In the genomic region with DNA sequence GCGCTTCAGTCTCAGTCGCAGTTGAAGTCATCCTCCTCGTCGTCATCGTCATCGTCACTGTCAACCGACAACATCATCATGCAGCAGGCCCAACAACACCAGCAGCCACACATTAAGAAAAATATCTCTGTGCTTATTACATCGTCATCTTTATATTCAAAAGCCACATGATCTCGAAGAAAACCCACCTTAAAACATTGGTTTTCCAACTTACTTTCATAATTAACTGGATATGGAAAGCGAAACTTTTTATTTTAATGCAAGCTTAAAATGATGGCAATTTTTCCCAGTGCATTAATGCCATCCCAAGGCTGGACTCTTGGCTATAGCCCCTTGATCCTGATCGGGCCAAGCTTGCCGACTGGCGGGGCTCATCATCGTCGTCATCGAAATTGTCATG, we compare ENCODE assay signal across 4 fruit fly cellular contexts.
TF ChIP-seq lines count a peak whose summit lies in the region.

No protein-coding gene starts in this region.

- no peak for TF ChIP-seq CTCF in whole organism, embryonic (GFP tag; optimal IDR thresholded peaks at IDR 0.05; lab: Kevin White, UChicago)

TF ChIP-seq in whole organism, embryonic, 481 proteins besides CTCF, POLR2A, EP300 and RAD21 (continues in another document):
- TF ChIP-seq pfk (GFP tag; optimal IDR thresholded peaks at IDR 0.05; lab: Kevin White, UChicago) (no peak), sens (GFP tag; lab: Kevin White, UChicago) (peak; percentile 14), CG6254 (GFP tag; optimal IDR thresholded peaks at IDR 0.05; lab: Kevin White, UChicago) (peak; percentile 15), ase (GFP tag; IDR thresholded peaks at IDR 0.05; lab: Robert Waterston, UW) (no peak), toy (GFP tag; IDR thresholded peaks at IDR 0.05; lab: Robert Waterston, UW) (no peak), repo (GFP tag; optimal IDR thresholded peaks at IDR 0.05; lab: Kevin White, UChicago) (no peak), CG17328 (GFP tag; IDR thresholded peaks at IDR 0.05; lab: Robert Waterston, UW) (0 out of 2 replicates have a peak, but pooled peaks have one; percentile 8), corto (GFP tag; optimal IDR thresholded peaks at IDR 0.05; lab: Kevin White, UChicago) (no peak), dmrt11E (tag; optimal IDR thresholded peaks at IDR 0.05; lab: Kevin White, UChicago) (peak; percentile 27), Blimp-1 (GFP tag; optimal IDR thresholded peaks at IDR 0.05; lab: Kevin White, UChicago) (peak; percentile 29), nom (GFP tag; optimal IDR thresholded peaks at IDR 0.05; lab: Kevin White, UChicago) (peak; percentile 62), lbe (GFP tag; optimal IDR thresholded peaks at IDR 0.05; lab: Kevin White, UChicago) (peak; percentile 17), HmgZ (tag; optimal IDR thresholded peaks at IDR 0.05; lab: Kevin White, UChicago) (no peak), Med (GFP tag; lab: Kevin White, UChicago) (peak; percentile 29), pho (GFP tag; optimal IDR thresholded peaks at IDR 0.05; lab: Kevin White, UChicago) (no peak), zf30C (GFP tag; optimal IDR thresholded peaks at IDR 0.05; lab: Kevin White, UChicago) (no peak), Stat92E (GFP tag; optimal IDR thresholded peaks at IDR 0.05; lab: Kevin White, UChicago) (no peak), B-H2 (GFP tag; optimal IDR thresholded peaks at IDR 0.05; lab: Kevin White, UChicago) (no peak), CG34376 (GFP tag; optimal IDR thresholded peaks at IDR 0.05; lab: Kevin White, UChicago) (no peak), HLH3B (GFP tag; IDR thresholded peaks at IDR 0.05; lab: Robert Waterston, UW) (0 out of 2 replicates have a peak, but pooled peaks have one; percentile 9), CG3847 (GFP tag; IDR thresholded peaks at IDR 0.05; lab: Robert Waterston, UW) (no peak), Ets65A (GFP tag; lab: Kevin White, UChicago) (peak; percentile 0)

TF ChIP-seq in whole organism, prepupa, 60 proteins besides CTCF, POLR2A, EP300 and RAD21 (continues in another document):
- TF ChIP-seq Hr4 (GFP tag; optimal IDR thresholded peaks at IDR 0.05; lab: Kevin White, UChicago) (peak; percentile 61), Gug (GFP tag; IDR thresholded peaks at IDR 0.05; lab: Robert Waterston, UW) (peak; percentile 36; the same call in 1 of the 2 replicates), pdm3 (GFP tag; optimal IDR thresholded peaks at IDR 0.05; lab: Kevin White, UChicago) (peak; percentile 75), CG32006 (GFP tag; optimal IDR thresholded peaks at IDR 0.05; lab: Kevin White, UChicago) (peak; percentile 57), CG4318 (GFP tag; optimal IDR thresholded peaks at IDR 0.05; lab: Kevin White, UChicago) (peak; percentile 40), CG10631 (GFP tag; optimal IDR thresholded peaks at IDR 0.05; lab: Kevin White, UChicago) (peak; percentile 78), fd85E (GFP tag; optimal IDR thresholded peaks at IDR 0.05; lab: Kevin White, UChicago) (peak; percentile 57), CG3032 (tag; optimal IDR thresholded peaks at IDR 0.05; lab: Kevin White, UChicago) (peak; percentile 81), fd59A (GFP tag; optimal IDR thresholded peaks at IDR 0.05; lab: Kevin White, UChicago) (peak; percentile 77), Eip78C (GFP tag; lab: Kevin White, UChicago) (peak; percentile 96), CG6808 (GFP tag; optimal IDR thresholded peaks at IDR 0.05; lab: Kevin White, UChicago) (peak; percentile 79), CG3919 (GFP tag; optimal IDR thresholded peaks at IDR 0.05; lab: Kevin White, UChicago) (peak; percentile 83), Eip75B (GFP tag; optimal IDR thresholded peaks at IDR 0.05; lab: Kevin White, UChicago) (peak; percentile 84), net (GFP tag; optimal IDR thresholded peaks at IDR 0.05; lab: Kevin White, UChicago) (peak; percentile 74), Ets21C (GFP tag; optimal IDR thresholded peaks at IDR 0.05; lab: Kevin White, UChicago) (peak; percentile 46), svp (GFP tag; lab: Kevin White, UChicago) (peak; percentile 89), CG11294 (GFP tag; IDR thresholded peaks at IDR 0.05; lab: Robert Waterston, UW) (no peak), CG11762 (GFP tag; optimal IDR thresholded peaks at IDR 0.05; lab: Kevin White, UChicago; ENCODE audit: insufficient read depth) (peak; percentile 70), vri (GFP tag; optimal IDR thresholded peaks at IDR 0.05; lab: Kevin White, UChicago) (peak; percentile 42), CG7368 (GFP tag; optimal IDR thresholded peaks at IDR 0.05; lab: Kevin White, UChicago) (peak; percentile 69), CG31627 (GFP tag; optimal IDR thresholded peaks at IDR 0.05; lab: Kevin White, UChicago) (peak; percentile 64), CG6792 (GFP tag; optimal IDR thresholded peaks at IDR 0.05; lab: Kevin White, UChicago) (peak; percentile 73)

TF ChIP-seq in whole organism, pupa, 21 proteins besides CTCF, POLR2A, EP300 and RAD21:
- peak; percentile 83 for TF ChIP-seq CG15710 (tag; optimal IDR thresholded peaks at IDR 0.05; lab: Kevin White, UChicago)
- peak; percentile 78 for TF ChIP-seq Pif1A (GFP tag; optimal IDR thresholded peaks at IDR 0.05; lab: Kevin White, UChicago)
- peak; percentile 37 for TF ChIP-seq Ets98B (GFP tag; IDR thresholded peaks at IDR 0.05; lab: Robert Waterston, UW)
- TF ChIP-seq CG8301 (tag; optimal IDR thresholded peaks at IDR 0.05; lab: Kevin White, UChicago), result peak; percentile 60
- TF ChIP-seq rn (GFP tag; IDR thresholded peaks at IDR 0.05; lab: Robert Waterston, UW), result peak; percentile 44; the same call in 1 of the 2 replicates
- no peak for TF ChIP-seq CG10348 (GFP tag; IDR thresholded peaks at IDR 0.05; lab: Robert Waterston, UW)
- peak; percentile 45 for TF ChIP-seq EcR (GFP tag; optimal IDR thresholded peaks at IDR 0.05; lab: Kevin White, UChicago)
- TF ChIP-seq CG17806 (tag; optimal IDR thresholded peaks at IDR 0.05; lab: Kevin White, UChicago), result peak; percentile 84
- 0 out of 2 replicates have a peak, but pooled peaks have one; percentile 36 for TF ChIP-seq CG32121 (GFP tag; IDR thresholded peaks at IDR 0.05; lab: Robert Waterston, UW)
- peak; percentile 53 for TF ChIP-seq D1 (tag; optimal IDR thresholded peaks at IDR 0.05; lab: Kevin White, UChicago)
- TF ChIP-seq CG9948 (tag; optimal IDR thresholded peaks at IDR 0.05; lab: Kevin White, UChicago), result peak; percentile 81
- TF ChIP-seq CG8159 (tag; optimal IDR thresholded peaks at IDR 0.05; lab: Kevin White, UChicago), result peak; percentile 86
- peak; percentile 71 for TF ChIP-seq Pif1B (GFP tag; optimal IDR thresholded peaks at IDR 0.05; lab: Kevin White, UChicago)
- peak; percentile 47 for TF ChIP-seq Snoo (tag; optimal IDR thresholded peaks at IDR 0.05; lab: Kevin White, UChicago)
- peak; percentile 63 for TF ChIP-seq CG12605 (GFP tag; IDR thresholded peaks at IDR 0.05; lab: Robert Waterston, UW)
- TF ChIP-seq gl (tag; optimal IDR thresholded peaks at IDR 0.05; lab: Kevin White, UChicago), result peak; percentile 66
- peak; percentile 86 for TF ChIP-seq CG34367 (tag; optimal IDR thresholded peaks at IDR 0.05; lab: Kevin White, UChicago)
- peak; percentile 72 for TF ChIP-seq CG14655 (GFP tag; optimal IDR thresholded peaks at IDR 0.05; lab: Kevin White, UChicago)
- TF ChIP-seq fd96Ca (GFP tag; IDR thresholded peaks at IDR 0.05; lab: Robert Waterston, UW), result peak; percentile 53; the same call in 1 of the 3 replicates
- TF ChIP-seq CG13204 (GFP tag; optimal IDR thresholded peaks at IDR 0.05; lab: Kevin White, UChicago), result peak; percentile 42
- TF ChIP-seq CG4496 (GFP tag; IDR thresholded peaks at IDR 0.05; lab: Robert Waterston, UW), result peak; percentile 50; the same call in 1 of the 3 replicates
TF ChIP-seq in whole organism, pupa: peak in this region for 20.

TF ChIP-seq in whole organism, wandering third instar larva, 38 proteins besides CTCF, POLR2A, EP300 and RAD21 (continues in another document):
- peak; percentile 73 for TF ChIP-seq h (GFP tag; optimal IDR thresholded peaks at IDR 0.05; lab: Kevin White, UChicago)
- TF ChIP-seq N (GFP tag; optimal IDR thresholded peaks at IDR 0.05; lab: Kevin White, UChicago), result no peak
- TF ChIP-seq dmrt93B (GFP tag; optimal IDR thresholded peaks at IDR 0.05; lab: Kevin White, UChicago), result peak; percentile 30
- TF ChIP-seq HLH106 (tag; optimal IDR thresholded peaks at IDR 0.05; lab: Kevin White, UChicago), result peak; percentile 48
- no peak for TF ChIP-seq GATAd (GFP tag; optimal IDR thresholded peaks at IDR 0.05; lab: Kevin White, UChicago)
- TF ChIP-seq pan (optimal IDR thresholded peaks at IDR 0.05; lab: Kevin White, UChicago), result no peak
- TF ChIP-seq Hr78 (GFP tag; optimal IDR thresholded peaks at IDR 0.05; lab: Kevin White, UChicago), result no peak
- TF ChIP-seq woc (GFP tag; optimal IDR thresholded peaks at IDR 0.05; lab: Kevin White, UChicago), result peak; percentile 39
- no peak for TF ChIP-seq Hr83 (GFP tag; optimal IDR thresholded peaks at IDR 0.05; lab: Kevin White, UChicago; ENCODE audit: poor library complexity, severe bottlenecking)
- TF ChIP-seq rgr (GFP tag; optimal IDR thresholded peaks at IDR 0.05; lab: Kevin White, UChicago), result peak; percentile 49
- no peak for TF ChIP-seq Myc (optimal IDR thresholded peaks at IDR 0.05; lab: Kevin White, UChicago)
- peak; percentile 33 for TF ChIP-seq psq (GFP tag; optimal IDR thresholded peaks at IDR 0.05; lab: Kevin White, UChicago)
- TF ChIP-seq ey (GFP tag; optimal IDR thresholded peaks at IDR 0.05; lab: Kevin White, UChicago), result peak; percentile 69
- TF ChIP-seq Hnf4 (GFP tag; optimal IDR thresholded peaks at IDR 0.05; lab: Kevin White, UChicago), result peak; percentile 62
- no peak for TF ChIP-seq Mio (GFP tag; optimal IDR thresholded peaks at IDR 0.05; lab: Kevin White, UChicago)
- no peak for TF ChIP-seq usp (GFP tag; optimal IDR thresholded peaks at IDR 0.05; lab: Kevin White, UChicago)
- peak; percentile 23 for TF ChIP-seq brk (GFP tag; optimal IDR thresholded peaks at IDR 0.05; lab: Kevin White, UChicago)
- TF ChIP-seq sage (GFP tag; optimal IDR thresholded peaks at IDR 0.05; lab: Kevin White, UChicago), result peak; percentile 14
- TF ChIP-seq br (GFP tag; optimal IDR thresholded peaks at IDR 0.05; lab: Kevin White, UChicago), result peak; percentile 69
- TF ChIP-seq Dfd (GFP tag; optimal IDR thresholded peaks at IDR 0.05; lab: Kevin White, UChicago), result no peak
- TF ChIP-seq CrebA (GFP tag; optimal IDR thresholded peaks at IDR 0.05; lab: Kevin White, UChicago; ENCODE audit: borderline replicate concordance), result no peak
- peak in 1 of 2 experiments; percentile 73 for TF ChIP-seq foxo (GFP tag; optimal IDR thresholded peaks at IDR 0.05; lab: Kevin White, UChicago)
- no peak for TF ChIP-seq dsf (GFP tag; optimal IDR thresholded peaks at IDR 0.05; lab: Kevin White, UChicago; ENCODE audit: borderline replicate concordance)
- TF ChIP-seq Sp1 (GFP tag; optimal IDR thresholded peaks at IDR 0.05; lab: Kevin White, UChicago), result peak; percentile 39
- TF ChIP-seq Dif (GFP tag; optimal IDR thresholded peaks at IDR 0.05; lab: Kevin White, UChicago; ENCODE audit: partially characterized antibody), result no peak
- no peak for TF ChIP-seq jim (GFP tag; optimal IDR thresholded peaks at IDR 0.05; lab: Kevin White, UChicago)
- no peak for TF ChIP-seq lola (GFP tag; optimal IDR thresholded peaks at IDR 0.05; lab: Kevin White, UChicago)
- TF ChIP-seq sv (GFP tag; optimal IDR thresholded peaks at IDR 0.05; lab: Kevin White, UChicago), result no peak
- peak; percentile 60 for TF ChIP-seq OdsH (GFP tag; optimal IDR thresholded peaks at IDR 0.05; lab: Kevin White, UChicago)

Comparison
In these comparisons a context has a peak if more than half of its experiments do, and no peak if none do; other contexts are left out.
1. Of the 7 proteins assayed by ChIP-seq in both whole organism, embryonic and whole organism, prepupa: peak only in whole organism, embryonic: Blimp-1; only in whole organism, prepupa: CG16779, Gug, Hr39, Lpt and Sox102F; in both: none; in neither: 1.